Worm (Caenorhabditis elegans) whole organism, L1 larva: ENCODE data around the gene Y102A11A.2.

ENCODE experiments used
- egl-27 ChIP-seq, 2 experiments: fragments of 150-350 bp in 1 of 2; sonication (generic microtip); optimal IDR thresholded peaks; 3 replicates each; lab custom pipeline; 2017 to 2018; ENCODE audit warnings: missing biosample characterization in 2 of 2, missing genetic modification characterization in 2 of 2, missing genetic modification reagents in 2 of 2
- fkh-8 ChIP-seq: sonication (generic microtip); optimal IDR thresholded peaks from 2 replicates; lab custom pipeline; 2016; ENCODE audit warnings: mild to moderate bottlenecking, missing genetic modification characterization, missing compliant biosample characterization
- lin-35 ChIP-seq, 2 experiments: fragments of 150-350 bp; optimal IDR thresholded peaks; 2 replicates each; lab custom pipeline; 2014; ENCODE audit warnings: missing biosample characterization in 2 of 2, missing genetic modification characterization in 2 of 2, missing genetic modification reagents in 2 of 2
- nhr-19 ChIP-seq: fragments of 200-800 bp; sonication (Bioruptor generic); conservative IDR thresholded peaks from 2 replicates; pipeline ENCODE4 v1.3.6; 2022; ENCODE audit warnings: missing genetic modification characterization, missing compliant biosample characterization
- nhr-90 ChIP-seq: sonication (generic microtip); optimal IDR thresholded peaks from 2 replicates; lab custom pipeline; 2016; ENCODE audit warnings: mild to moderate bottlenecking, missing genetic modification characterization, missing compliant biosample characterization; ENCODE audit not compliant: poor library complexity
- rnt-1 ChIP-seq: sonication (generic microtip); optimal IDR thresholded peaks from 2 replicates; lab custom pipeline; 2016; ENCODE audit warnings: mild to moderate bottlenecking, missing genetic modification characterization, moderate library complexity, missing compliant biosample characterization

DNA sequence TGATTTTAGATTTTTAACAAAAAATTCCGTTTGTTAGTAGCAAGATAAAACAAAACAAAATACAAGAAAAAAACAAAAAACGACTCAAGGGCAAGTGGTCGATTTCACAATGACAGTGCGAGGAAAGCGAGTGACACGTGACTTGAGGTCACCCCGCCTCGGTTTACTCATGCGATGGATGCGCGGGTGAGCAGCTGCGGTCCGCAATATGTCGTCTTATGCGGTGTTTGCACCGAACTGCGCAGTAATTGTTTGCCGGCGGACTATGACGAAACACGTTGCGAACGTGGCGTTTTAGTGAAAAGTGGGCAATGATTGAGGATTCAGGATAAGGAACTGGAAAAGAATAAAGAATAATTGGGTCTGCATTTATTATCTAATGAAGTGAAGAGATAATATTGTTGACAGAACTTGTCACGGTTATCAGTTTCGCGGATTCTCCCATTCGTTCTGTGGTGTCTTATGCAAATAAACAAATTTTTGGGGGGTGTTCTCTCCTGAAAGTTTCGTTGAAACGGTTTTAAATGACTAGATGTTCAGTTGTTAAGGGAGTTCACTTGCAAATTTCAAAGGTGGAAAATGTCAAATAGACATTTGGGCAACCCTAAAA, 45.1 kb downstream of the Y102A11A.2 start:
- TF ChIP-seq rnt-1 (tag; lab: Kevin White, UChicago), result peak; percentile 93
- peak; percentile 67 to 80 for TF ChIP-seq lin-35 (GFP tag; optimal IDR thresholded peaks at IDR 0.05; lab: Kevin White, UChicago)
- TF ChIP-seq fkh-8 (tag; lab: Kevin White, UChicago), result peak; percentile 63
- no peak for TF ChIP-seq egl-27 (tag; optimal IDR thresholded peaks at IDR 0.05; lab: Kevin White, UChicago)
- peak; percentile 83 for TF ChIP-seq nhr-90 (tag; lab: Kevin White, UChicago)
- TF ChIP-seq nhr-19 (GFP tag; lab: Robert Waterston, UW), result peak; percentile 87
